Worm (Caenorhabditis elegans): ENCODE measurements around the gene Y81B9A.4.

DNA sequence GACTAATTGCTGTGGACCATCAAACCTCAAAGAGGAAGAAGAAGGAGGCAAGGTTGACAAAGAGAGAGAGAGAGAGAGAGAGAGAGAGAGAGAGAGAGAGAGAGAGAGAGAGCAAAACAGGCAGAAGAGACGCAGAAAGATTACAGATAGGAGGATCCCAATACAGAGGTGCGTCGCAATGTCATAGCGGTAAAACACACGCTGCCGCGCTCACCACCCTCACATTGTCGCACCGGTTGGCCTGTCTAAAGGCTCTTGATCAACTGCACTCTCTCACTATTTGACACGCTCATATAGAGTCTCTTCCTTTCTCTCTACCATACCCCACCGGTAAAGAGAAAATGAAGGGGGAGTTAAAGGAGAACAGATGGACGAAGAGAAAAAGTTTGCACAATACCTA, 44.5 kb upstream of the Y81B9A.4 start:
- TF ChIP-seq him-1 (tag; optimal IDR thresholded peaks at IDR 0.05) (no peak), dao-5 (tag; optimal IDR thresholded peaks at IDR 0.05) (no peak), W03F9.2 (tag; optimal IDR thresholded peaks at IDR 0.05) (no peak)
